Fruit fly (Drosophila melanogaster) whole organism, embryonic: ENCODE measurements around the gene PH4alphaNE2.

Experiments used
- Abd-B ChIP-seq: fragments of 200-800 bp; sonication (Bioruptor generic); optimal IDR thresholded peaks from 2 replicates; lab custom pipeline; 2018; ENCODE audit warnings: missing biosample characterization, mild to moderate bottlenecking, missing genetic modification characterization, moderate library complexity
- Antp ChIP-seq: fragments of 200-800 bp; sonication (Bioruptor generic); optimal IDR thresholded peaks from 3 replicates; lab custom pipeline; 2016; ENCODE audit warnings: missing biosample characterization, missing genetic modification characterization
- CG10959 ChIP-seq: fragments of 200-800 bp; sonication (Bioruptor generic); IDR thresholded peaks from 2 replicates; pipeline ENCODE4 v1.3.6; 2022; ENCODE audit warnings: missing biosample characterization, missing genetic modification characterization
- CG11695 ChIP-seq: fragments of 200-800 bp; sonication (Bioruptor generic); IDR thresholded peaks from 3 replicates; pipeline ENCODE4 v1.3.6; 2022; ENCODE audit warnings: missing biosample characterization, missing genetic modification characterization
- CG12769 ChIP-seq: fragments of 200-800 bp; sonication (Bioruptor generic); optimal IDR thresholded peaks from 2 replicates; lab custom pipeline; 2019; ENCODE audit warnings: missing biosample characterization, mild to moderate bottlenecking, missing genetic modification characterization, moderate library complexity
- CG13894 ChIP-seq: fragments of 200-800 bp; sonication (Bioruptor generic); optimal IDR thresholded peaks from 3 replicates; lab custom pipeline; 2018; ENCODE audit warnings: missing biosample characterization, mild to moderate bottlenecking, missing genetic modification characterization, moderate library complexity
- CG14667 ChIP-seq: fragments of 200-800 bp; sonication (Bioruptor generic); IDR thresholded peaks from 2 replicates; pipeline ENCODE4 v1.3.6; 2022; ENCODE audit warnings: missing biosample characterization, missing genetic modification characterization
- CG14710 ChIP-seq: fragments of 200-800 bp; sonication (Bioruptor generic); optimal IDR thresholded peaks from 3 replicates; lab custom pipeline; 2019; ENCODE audit warnings: missing biosample characterization, mild to moderate bottlenecking, missing genetic modification characterization, moderate library complexity
- CG14860 ChIP-seq: fragments of 200-800 bp; sonication (Bioruptor generic); IDR thresholded peaks from 3 replicates; pipeline ENCODE4 v1.3.6; 2022; ENCODE audit warnings: missing biosample characterization, missing genetic modification characterization; ENCODE audit not compliant: partially characterized antibody
- CG15073 ChIP-seq: fragments of 200-800 bp; sonication (Bioruptor generic); optimal IDR thresholded peaks from 2 replicates; lab custom pipeline; 2016; ENCODE audit warnings: missing biosample characterization, missing genetic modification characterization
- CG1529 ChIP-seq: fragments of 200-800 bp; sonication (Bioruptor generic); optimal IDR thresholded peaks from 3 replicates; lab custom pipeline; 2018; ENCODE audit warnings: missing biosample characterization, missing genetic modification characterization
- CG16815 ChIP-seq: fragments of 200-800 bp; sonication (Bioruptor generic); optimal IDR thresholded peaks from 3 replicates; lab custom pipeline; 2017; ENCODE audit warnings: missing biosample characterization, mild to moderate bottlenecking, missing genetic modification characterization
- CG17359 ChIP-seq: fragments of 200-800 bp; sonication (Bioruptor generic); optimal IDR thresholded peaks from 3 replicates; lab custom pipeline; 2018; ENCODE audit warnings: missing biosample characterization, mild to moderate bottlenecking, missing genetic modification characterization, moderate library complexity
- CG18599 ChIP-seq: fragments of 200-800 bp; sonication (Bioruptor generic); optimal IDR thresholded peaks from 3 replicates; lab custom pipeline; 2017; ENCODE audit warnings: missing biosample characterization, missing genetic modification characterization, mild to moderate bottlenecking, moderate library complexity, missing genetic modification reagents
- CG2678 ChIP-seq: fragments of 200-800 bp; sonication (Bioruptor generic); optimal IDR thresholded peaks from 3 replicates; lab custom pipeline; 2019; ENCODE audit warnings: missing biosample characterization, mild to moderate bottlenecking, missing genetic modification characterization, moderate library complexity
- CG32767 ChIP-seq: fragments of 200-800 bp; sonication (Bioruptor generic); IDR thresholded peaks from 2 replicates; pipeline ENCODE4 v1.3.6; 2022; ENCODE audit warnings: missing biosample characterization, missing genetic modification characterization
- CG33213 ChIP-seq: fragments of 200-800 bp; sonication (Bioruptor generic); optimal IDR thresholded peaks from 3 replicates; lab custom pipeline; 2016; ENCODE audit warnings: missing biosample characterization, missing genetic modification characterization
- CG6272 ChIP-seq: fragments of 200-800 bp; sonication (Bioruptor generic); IDR thresholded peaks from 2 replicates; pipeline ENCODE4 v1.3.6; 2022; ENCODE audit warnings: missing biosample characterization, missing genetic modification characterization
- CG6854 ChIP-seq: fragments of 200-800 bp; sonication (Bioruptor generic); optimal IDR thresholded peaks from 3 replicates; lab custom pipeline; 2017; ENCODE audit warnings: missing biosample characterization, mild to moderate bottlenecking, missing genetic modification characterization
- CG7357 ChIP-seq: fragments of 200-800 bp; sonication (Bioruptor generic); IDR thresholded peaks from 3 replicates; pipeline ENCODE4 v1.3.6; 2022; ENCODE audit warnings: missing biosample characterization, missing genetic modification characterization
- CG7786 ChIP-seq: fragments of 200-800 bp; sonication (Bioruptor generic); optimal IDR thresholded peaks from 2 replicates; lab custom pipeline; 2016; ENCODE audit warnings: missing biosample characterization, missing genetic modification characterization
- D ChIP-seq, 2 experiments: fragments of 200-800 bp in 1 of 2; fragments of >200 bp in 1 of 2; sonication (Bioruptor generic) in 1 of 2; optimal IDR thresholded peaks; 2 replicates in 1 of 2; 3 replicates in 1 of 2; lab custom pipeline; 2017; ENCODE audit warnings: mild to moderate bottlenecking in 1 of 2, missing biosample characterization in 1 of 2, missing genetic modification characterization in 1 of 2, missing genetic modification reagents in 1 of 2
- Dll ChIP-seq: fragments of 200-800 bp; sonication (Bioruptor generic); IDR thresholded peaks from 4 replicates; pipeline ENCODE4 v1.3.6; 2022; ENCODE audit warnings: missing biosample characterization, missing genetic modification characterization; ENCODE audit not compliant: partially characterized antibody
- Fer2 ChIP-seq: fragments of 200-800 bp; sonication (Bioruptor generic); optimal IDR thresholded peaks from 2 replicates; lab custom pipeline; 2018; ENCODE audit warnings: missing biosample characterization, mild to moderate bottlenecking, missing genetic modification characterization, moderate library complexity
- HLH3B ChIP-seq: fragments of 200-800 bp; sonication (Bioruptor generic); IDR thresholded peaks from 2 replicates; pipeline ENCODE4 v1.3.6; 2022; ENCODE audit warnings: missing biosample characterization, missing genetic modification characterization
- HLHmδ ChIP-seq: fragments of 200-800 bp; sonication (Bioruptor generic); optimal IDR thresholded peaks from 2 replicates; lab custom pipeline; 2018; ENCODE audit warnings: missing biosample characterization, mild to moderate bottlenecking, missing genetic modification characterization, moderate library complexity
- Hr78 ChIP-seq, 2 experiments: fragments of 200-800 bp in 1 of 2; fragments of >200 bp in 1 of 2; sonication (Bioruptor generic) in 1 of 2; optimal IDR thresholded peaks; 2 replicates each; lab custom pipeline; 2017 to 2019; ENCODE audit warnings: missing biosample characterization in 2 of 2, missing genetic modification characterization in 2 of 2, mild to moderate bottlenecking in 1 of 2, moderate library complexity in 1 of 2
- Max ChIP-seq: fragments of 200-800 bp; sonication (Bioruptor generic); optimal IDR thresholded peaks from 2 replicates; lab custom pipeline; 2016; ENCODE audit warnings: missing biosample characterization, mild to moderate bottlenecking, missing genetic modification characterization
- Mes4 ChIP-seq: fragments of 200-800 bp; sonication (Bioruptor generic); optimal IDR thresholded peaks from 2 replicates; lab custom pipeline; 2016; ENCODE audit warnings: missing biosample characterization, missing genetic modification characterization
- Nf-YA ChIP-seq: fragments of 200-800 bp; sonication (Bioruptor generic); IDR thresholded peaks from 2 replicates; pipeline ENCODE4 v1.3.6; 2022; ENCODE audit warnings: missing biosample characterization, missing genetic modification characterization
- NfI ChIP-seq: fragments of 200-800 bp; sonication (Bioruptor generic); optimal IDR thresholded peaks from 3 replicates; lab custom pipeline; 2018; ENCODE audit warnings: missing biosample characterization, mild to moderate bottlenecking, missing genetic modification characterization, moderate library complexity
- Optix ChIP-seq: fragments of 200-800 bp; sonication (Bioruptor generic); IDR thresholded peaks from 3 replicates; pipeline ENCODE4 v1.3.6; 2022; ENCODE audit warnings: missing biosample characterization, missing genetic modification characterization
- Rx ChIP-seq: fragments of 200-800 bp; sonication (Bioruptor generic); IDR thresholded peaks from 2 replicates; pipeline ENCODE4 v1.3.6; 2022; ENCODE audit warnings: missing biosample characterization, missing genetic modification characterization
- Scr ChIP-seq: fragments of 200-800 bp; sonication (Bioruptor generic); IDR thresholded peaks from 2 replicates; pipeline ENCODE4 v1.3.6; 2022; ENCODE audit warnings: missing biosample characterization, missing genetic modification characterization; ENCODE audit not compliant: partially characterized antibody
- Side ChIP-seq: fragments of 200-800 bp; sonication (Bioruptor generic); optimal IDR thresholded peaks from 2 replicates; lab custom pipeline; 2016; ENCODE audit warnings: missing biosample characterization, missing genetic modification characterization
- Sry-β ChIP-seq: fragments of 200-800 bp; sonication (Bioruptor generic); optimal IDR thresholded peaks from 2 replicates; lab custom pipeline; 2018; ENCODE audit warnings: missing biosample characterization, mild to moderate bottlenecking, missing genetic modification characterization, moderate library complexity
- Sry-δ ChIP-seq: fragments of 200-800 bp; sonication (Bioruptor generic); optimal IDR thresholded peaks from 2 replicates; lab custom pipeline; 2016; ENCODE audit warnings: missing biosample characterization, missing genetic modification characterization
- ash1 ChIP-seq: fragments of 200-800 bp; sonication (Bioruptor generic); optimal IDR thresholded peaks from 2 replicates; lab custom pipeline; 2018; ENCODE audit warnings: missing biosample characterization, mild to moderate bottlenecking, missing genetic modification characterization
- chif ChIP-seq, 2 experiments: fragments of 200-800 bp; sonication (Bioruptor generic); optimal IDR thresholded peaks; 3 replicates each; lab custom pipeline; 2016; ENCODE audit warnings: missing biosample characterization in 2 of 2, missing genetic modification characterization in 2 of 2
- ewg ChIP-seq: fragments of 200-800 bp; sonication (Bioruptor generic); optimal IDR thresholded peaks from 3 replicates; lab custom pipeline; 2017; ENCODE audit warnings: mild to moderate bottlenecking, missing biosample characterization, missing genetic modification reagents, missing genetic modification characterization
- jumu ChIP-seq: fragments of 200-800 bp; sonication (Bioruptor generic); optimal IDR thresholded peaks from 3 replicates; lab custom pipeline; 2016; ENCODE audit warnings: missing biosample characterization, missing genetic modification characterization
- nom ChIP-seq: fragments of 200-800 bp; sonication (Bioruptor generic); optimal IDR thresholded peaks from 2 replicates; lab custom pipeline; 2017; ENCODE audit warnings: missing biosample characterization, missing genetic modification characterization, mild to moderate bottlenecking, moderate library complexity, missing genetic modification reagents
- otp ChIP-seq: fragments of 200-800 bp; sonication (Bioruptor generic); IDR thresholded peaks from 3 replicates; pipeline ENCODE4, ENCODE4 v1.3.6; 2022; ENCODE audit warnings: missing biosample characterization, missing genetic modification characterization
- p53 ChIP-seq: fragments of 200-800 bp; sonication (Bioruptor generic); optimal IDR thresholded peaks from 2 replicates; lab custom pipeline; 2016; ENCODE audit warnings: missing biosample characterization, missing genetic modification characterization
- pfk ChIP-seq: fragments of 200-800 bp; sonication (Bioruptor generic); optimal IDR thresholded peaks from 2 replicates; lab custom pipeline; 2018; ENCODE audit warnings: missing biosample characterization, mild to moderate bottlenecking, missing genetic modification characterization, moderate library complexity
- pita ChIP-seq: fragments of 200-800 bp; sonication (Bioruptor generic); optimal IDR thresholded peaks from 2 replicates; lab custom pipeline; 2017; ENCODE audit warnings: missing biosample characterization, mild to moderate bottlenecking, missing genetic modification characterization
- sna ChIP-seq: fragments of 200-800 bp; sonication (Bioruptor generic); IDR thresholded peaks from 2 replicates; pipeline ENCODE4 v1.3.6; 2022; ENCODE audit warnings: missing biosample characterization, missing genetic modification characterization; ENCODE audit not compliant: partially characterized antibody
- sqz ChIP-seq: fragments of 200-800 bp; sonication (Bioruptor generic); optimal IDR thresholded peaks from 3 replicates; lab custom pipeline; 2018; ENCODE audit warnings: missing biosample characterization, mild to moderate bottlenecking, missing genetic modification characterization
- tgo ChIP-seq: fragments of 200-800 bp; sonication (Bioruptor generic); IDR thresholded peaks from 3 replicates; pipeline ENCODE4 v1.3.6; 2022; ENCODE audit warnings: missing biosample characterization, missing genetic modification characterization
- ttk ChIP-seq: fragments of 200-800 bp; sonication (Bioruptor generic); IDR thresholded peaks from 2 replicates; pipeline ENCODE4 v2.1.2; 2022; ENCODE audit warnings: missing biosample characterization, missing genetic modification characterization

Gene PH4alphaNE2

dm6 chr3R:30501174-30501573 is 10.8 kb downstream of the PH4alphaNE2 start (continued):
- TF ChIP-seq sqz (no peak), NfI (no peak), CG14667 (GFP tag; lab: Robert Waterston, UW) (no peak), CG16815 (GFP tag; lab: Kevin White, UChicago) (peak; percentile 4), CG1529 (GFP tag; lab: Kevin White, UChicago) (no peak), CG33213 (GFP tag; lab: Kevin White, UChicago) (no peak), ttk (GFP tag; lab: Robert Waterston, UW) (peak; percentile 32; the same call in 1 of the 2 replicates), CG15073 (GFP tag; lab: Kevin White, UChicago) (no peak), CG11695 (GFP tag; lab: Robert Waterston, UW) (0 out of 3 replicates have a peak, but pooled peaks have one; percentile 49), Rx (peak; percentile 45), Scr (GFP tag; lab: Robert Waterston, UW) (no peak), Dll (no peak), CG6854 (GFP tag; lab: Kevin White, UChicago) (no peak), Max (GFP tag; lab: Kevin White, UChicago) (no peak), CG17359 (tag; lab: Kevin White, UChicago) (no peak), nom (GFP tag; lab: Kevin White, UChicago) (no peak), Sry-δ (GFP tag; lab: Kevin White, UChicago) (no peak), Sry-β (no peak), chif (GFP tag; optimal IDR thresholded peaks at IDR 0.05; lab: Kevin White, UChicago) (peak in 1 of 2 experiments; percentile 41), Fer2 (tag; lab: Kevin White, UChicago) (no peak), tgo (peak; percentile 36; the same call in 1 of the 3 replicates), pita (GFP tag; lab: Kevin White, UChicago) (no peak), CG7357 (no peak), CG6272 (GFP tag; lab: Robert Waterston, UW) (no peak), CG14710 (tag; lab: Kevin White, UChicago) (no peak), Nf-YA (no peak), Optix (GFP tag; lab: Robert Waterston, UW) (no peak), ash1 (GFP tag; lab: Kevin White, UChicago) (no peak), D (optimal IDR thresholded peaks at IDR 0.05; lab: Kevin White, UChicago) (no peak), D (GFP tag; optimal IDR thresholded peaks at IDR 0.05; lab: Kevin White, UChicago) (no peak), Antp (GFP tag; lab: Kevin White, UChicago) (peak; percentile 40), Mes4 (GFP tag; lab: Kevin White, UChicago) (no peak), CG13894 (tag; lab: Kevin White, UChicago) (no peak), CG7786 (GFP tag; lab: Kevin White, UChicago) (peak; percentile 26), otp (no peak), CG12769 (peak; percentile 11), CG10959 (peak; percentile 39; the same call in 1 of the 2 replicates), CG32767 (GFP tag; lab: Robert Waterston, UW) (no peak), Side (GFP tag; lab: Kevin White, UChicago) (no peak), CG18599 (GFP tag; lab: Kevin White, UChicago) (peak; percentile 8), Hr78 (GFP tag; optimal IDR thresholded peaks at IDR 0.05; lab: Kevin White, UChicago) (no peak), CG2678 (no peak), Abd-B (GFP tag; lab: Kevin White, UChicago) (no peak), CG14860 (no peak), HLH3B (GFP tag; lab: Robert Waterston, UW) (no peak; the same call in 1 of the 2 replicates), jumu (GFP tag; lab: Kevin White, UChicago) (peak; percentile 11), p53 (no peak), ewg (GFP tag; lab: Kevin White, UChicago) (peak; percentile 9), pfk (GFP tag; lab: Kevin White, UChicago) (no peak), sna (GFP tag; lab: Robert Waterston, UW) (no peak), HLHmδ (GFP tag; lab: Kevin White, UChicago) (no peak)
